Worm (Caenorhabditis elegans) whole organism, L4/young adult: ENCODE data around the gene W03G1.2.

Experiments
- W03F9.2 ChIP-seq: fragments of 150-350 bp; optimal IDR thresholded peaks from 2 replicates; lab custom pipeline; 2014; ENCODE audit warnings: missing biosample characterization, missing genetic modification characterization
- dao-5 ChIP-seq: sonication (generic microtip); optimal IDR thresholded peaks from 2 replicates; lab custom pipeline; 2016; ENCODE audit warnings: missing genotype, missing genetic modification characterization, moderate library complexity, missing compliant biosample characterization
- him-1 ChIP-seq: sonication (generic microtip); optimal IDR thresholded peaks from 2 replicates; lab custom pipeline; 2016; ENCODE audit warnings: missing genotype, missing genetic modification reagents, missing genetic modification characterization, missing compliant biosample characterization

DNA sequence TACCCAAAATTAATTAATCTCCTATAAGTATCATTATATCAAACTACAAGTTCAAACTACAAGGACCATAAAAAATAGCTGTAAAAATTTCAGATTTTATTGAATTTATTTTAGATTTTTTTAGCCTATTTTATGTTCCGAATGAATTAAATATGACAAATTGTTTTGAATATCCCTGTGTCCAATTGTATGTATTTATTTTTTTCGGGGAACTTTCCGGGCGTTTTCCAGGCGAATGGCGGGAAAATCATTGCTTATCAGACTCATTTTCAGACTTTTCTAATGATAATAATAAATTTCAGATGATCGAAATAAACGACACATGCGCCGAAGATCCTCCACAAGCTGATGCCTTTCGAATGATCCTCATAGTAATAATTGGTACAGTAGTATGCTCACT lies 23.5 kb downstream of the W03G1.2 start, which contains the start of gene F56A11.4:
- TF ChIP-seq him-1 (tag; lab: Kevin White, UChicago), result no peak
- TF ChIP-seq W03F9.2 (tag; lab: Kevin White, UChicago), result no peak
- no peak for TF ChIP-seq dao-5 (tag; lab: Kevin White, UChicago)
